Fruit fly (Drosophila melanogaster) whole organism, pupa: ENCODE data around the gene CG7550.

ENCODE experiments used
- CG10348 ChIP-seq: fragments of 200-800 bp; sonication (Bioruptor generic); IDR thresholded peaks from 2 replicates; pipeline ENCODE4 v1.3.6; 2022; ENCODE audit warnings: missing biosample characterization, missing genetic modification characterization
- CG12605 ChIP-seq: fragments of 200-800 bp; sonication (Bioruptor generic); IDR thresholded peaks from 2 replicates; pipeline ENCODE4 v1.3.6; 2022; ENCODE audit warnings: missing biosample characterization, missing genetic modification characterization
- CG13204 ChIP-seq: fragments of 200-800 bp; sonication (Bioruptor generic); optimal IDR thresholded peaks from 2 replicates; lab custom pipeline; 2018; ENCODE audit warnings: missing biosample characterization, mild to moderate bottlenecking, missing genetic modification characterization, moderate library complexity
- CG14655 ChIP-seq: fragments of 200-800 bp; sonication (Bioruptor generic); optimal IDR thresholded peaks from 3 replicates; lab custom pipeline; 2017; ENCODE audit warnings: mild to moderate bottlenecking, missing biosample characterization, missing genetic modification reagents, missing genetic modification characterization
- CG15710 ChIP-seq: fragments of 200-800 bp; sonication (Bioruptor generic); optimal IDR thresholded peaks from 2 replicates; lab custom pipeline; 2018; ENCODE audit warnings: missing biosample characterization, mild to moderate bottlenecking, missing genetic modification characterization, moderate library complexity
- CG17806 ChIP-seq: fragments of 200-800 bp; sonication (Bioruptor generic); optimal IDR thresholded peaks from 2 replicates; lab custom pipeline; 2018; ENCODE audit warnings: missing biosample characterization, mild to moderate bottlenecking, missing genetic modification characterization, moderate library complexity
- CG32121 ChIP-seq: fragments of 200-800 bp; sonication (Bioruptor generic); IDR thresholded peaks from 2 replicates; pipeline ENCODE4 v1.3.6; 2022; ENCODE audit warnings: missing biosample characterization, missing genetic modification characterization
- CG34367 ChIP-seq: fragments of 200-800 bp; sonication (Bioruptor generic); optimal IDR thresholded peaks from 2 replicates; lab custom pipeline; 2018; ENCODE audit warnings: missing biosample characterization, mild to moderate bottlenecking, missing genetic modification characterization
- CG4496 ChIP-seq: fragments of 200-800 bp; sonication (Bioruptor generic); IDR thresholded peaks from 3 replicates; pipeline ENCODE4 v1.3.6; 2022; ENCODE audit warnings: missing biosample characterization, missing genetic modification characterization
- CG8159 ChIP-seq: fragments of 200-800 bp; sonication (Bioruptor generic); optimal IDR thresholded peaks from 3 replicates; lab custom pipeline; 2018; ENCODE audit warnings: missing biosample characterization, mild to moderate bottlenecking, missing genetic modification characterization, moderate library complexity
- CG8301 ChIP-seq: fragments of 200-800 bp; sonication (Bioruptor generic); optimal IDR thresholded peaks from 2 replicates; lab custom pipeline; 2018; ENCODE audit warnings: missing biosample characterization, mild to moderate bottlenecking, missing genetic modification characterization
- CG9948 ChIP-seq: fragments of 200-800 bp; sonication (Bioruptor generic); optimal IDR thresholded peaks from 2 replicates; lab custom pipeline; 2018; ENCODE audit warnings: missing biosample characterization, mild to moderate bottlenecking, missing genetic modification characterization, moderate library complexity
- D1 ChIP-seq: fragments of 200-800 bp; sonication (Bioruptor generic); optimal IDR thresholded peaks from 2 replicates; lab custom pipeline; 2018; ENCODE audit warnings: missing biosample characterization, mild to moderate bottlenecking, missing genetic modification characterization, moderate library complexity
- EcR ChIP-seq: fragments of 200-800 bp; sonication (Bioruptor generic); optimal IDR thresholded peaks from 3 replicates; lab custom pipeline; 2019; ENCODE audit warnings: missing biosample characterization, missing genetic modification characterization, mild to moderate bottlenecking, moderate library complexity, missing genetic modification reagents
- Ets98B ChIP-seq: fragments of 200-800 bp; sonication (Bioruptor generic); IDR thresholded peaks from 2 replicates; pipeline ENCODE4 v1.3.6; 2022; ENCODE audit warnings: missing biosample characterization, missing genetic modification characterization
- Pif1A ChIP-seq: fragments of 200-800 bp; sonication (Bioruptor generic); optimal IDR thresholded peaks from 3 replicates; lab custom pipeline; 2016; ENCODE audit warnings: missing biosample characterization, missing genetic modification characterization
- Pif1B ChIP-seq: fragments of 200-800 bp; sonication (Bioruptor generic); optimal IDR thresholded peaks from 3 replicates; lab custom pipeline; 2016; ENCODE audit warnings: missing biosample characterization, missing genetic modification characterization
- Snoo ChIP-seq: fragments of 200-800 bp; sonication (Bioruptor generic); optimal IDR thresholded peaks from 3 replicates; lab custom pipeline; 2017; ENCODE audit warnings: missing biosample characterization, mild to moderate bottlenecking, missing genetic modification characterization, inconsistent platforms
- fd96Ca ChIP-seq: fragments of 200-800 bp; sonication (Bioruptor generic); IDR thresholded peaks from 3 replicates; pipeline ENCODE4 v1.3.6; 2022; ENCODE audit warnings: missing biosample characterization, missing genetic modification characterization
- gl ChIP-seq: fragments of 200-800 bp; sonication (Bioruptor generic); optimal IDR thresholded peaks from 2 replicates; lab custom pipeline; 2018; ENCODE audit warnings: missing biosample characterization, mild to moderate bottlenecking, missing genetic modification characterization
- rn ChIP-seq: fragments of 200-800 bp; sonication (Bioruptor generic); IDR thresholded peaks from 2 replicates; pipeline ENCODE4 v1.3.6; 2022; ENCODE audit warnings: missing biosample characterization, missing genetic modification characterization

The CG7550 gene

dm6 chr3L:8097101-8097500 is 27.2 kb downstream of the CG7550 start:
- TF ChIP-seq Pif1A (GFP tag; lab: Kevin White, UChicago) (no peak), rn (no peak), CG10348 (no peak), D1 (no peak), CG32121 (no peak), CG4496 (GFP tag; lab: Robert Waterston, UW) (no peak), Snoo (no peak), EcR (GFP tag; lab: Kevin White, UChicago) (no peak)

dm6 chr3L:8096106-8096558 is 28.2 kb downstream of the CG7550 start:
- peak; percentile 83 for TF ChIP-seq CG34367 (tag; lab: Kevin White, UChicago)
- TF ChIP-seq D1, result peak; percentile 81
- peak; percentile 84 for TF ChIP-seq CG12605 (GFP tag; lab: Robert Waterston, UW)
- peak; percentile 92 for TF ChIP-seq fd96Ca (GFP tag; lab: Robert Waterston, UW)
- TF ChIP-seq Ets98B (GFP tag; lab: Robert Waterston, UW), result peak; percentile 94
- TF ChIP-seq CG8301 (tag; lab: Kevin White, UChicago), result peak; percentile 90
- TF ChIP-seq CG32121, result peak; percentile 97
- TF ChIP-seq CG10348, result peak; percentile 91
- TF ChIP-seq CG15710 (tag; lab: Kevin White, UChicago), result peak; percentile 94
- peak; percentile 89 for TF ChIP-seq CG9948 (tag; lab: Kevin White, UChicago)
- peak; percentile 80 for TF ChIP-seq CG17806 (tag; lab: Kevin White, UChicago)
- TF ChIP-seq Pif1A (GFP tag; lab: Kevin White, UChicago), result peak; percentile 87
- peak; percentile 73 for TF ChIP-seq CG13204
- TF ChIP-seq Pif1B (GFP tag; lab: Kevin White, UChicago), result peak; percentile 84
- TF ChIP-seq CG14655 (GFP tag; lab: Kevin White, UChicago), result peak; percentile 93
- TF ChIP-seq rn, result peak; percentile 87
- TF ChIP-seq CG8159, result peak; percentile 94
- peak; percentile 71 for TF ChIP-seq gl (tag; lab: Kevin White, UChicago)
- peak; percentile 92 for TF ChIP-seq Snoo
- peak; percentile 15 for TF ChIP-seq EcR (GFP tag; lab: Kevin White, UChicago)
- peak; percentile 93; the same call in 2 of the 3 replicates for TF ChIP-seq CG4496 (GFP tag; lab: Robert Waterston, UW)

- TF ChIP-seq CG8159, result no peak
- TF ChIP-seq fd96Ca (GFP tag; lab: Robert Waterston, UW), result no peak
- 0 out of 3 replicates have a peak, but pooled peaks have one; percentile 19 for TF ChIP-seq CG4496 (GFP tag; lab: Robert Waterston, UW)
- no peak for TF ChIP-seq CG10348
- TF ChIP-seq D1, result no peak
- no peak for TF ChIP-seq rn
- peak; percentile 5 for TF ChIP-seq CG8301 (tag; lab: Kevin White, UChicago)
- TF ChIP-seq Ets98B (GFP tag; lab: Robert Waterston, UW), result no peak
- TF ChIP-seq CG34367 (tag; lab: Kevin White, UChicago), result no peak
- TF ChIP-seq CG32121, result no peak
- no peak for TF ChIP-seq CG9948 (tag; lab: Kevin White, UChicago)
- no peak for TF ChIP-seq CG15710 (tag; lab: Kevin White, UChicago)
- TF ChIP-seq CG17806 (tag; lab: Kevin White, UChicago), result no peak
- TF ChIP-seq Snoo, result no peak
- TF ChIP-seq CG13204, result no peak
- no peak for TF ChIP-seq gl (tag; lab: Kevin White, UChicago)
- no peak for TF ChIP-seq CG12605 (GFP tag; lab: Robert Waterston, UW)
These were observed 29.6 kb downstream of the CG7550 start for dm6 chr3L:8094652-8095129.

dm6 chr3L:8093553-8093952 is 30.8 kb downstream of the CG7550 start:
- TF ChIP-seq CG10348, result no peak
- no peak for TF ChIP-seq rn
- no peak for TF ChIP-seq CG13204
- TF ChIP-seq D1, result no peak
- TF ChIP-seq CG12605 (GFP tag; lab: Robert Waterston, UW), result no peak
- no peak for TF ChIP-seq CG17806 (tag; lab: Kevin White, UChicago)
- no peak for TF ChIP-seq CG4496 (GFP tag; lab: Robert Waterston, UW)
- no peak for TF ChIP-seq CG34367 (tag; lab: Kevin White, UChicago)
- TF ChIP-seq Pif1A (GFP tag; lab: Kevin White, UChicago), result no peak
- no peak for TF ChIP-seq CG8301 (tag; lab: Kevin White, UChicago)
- TF ChIP-seq fd96Ca (GFP tag; lab: Robert Waterston, UW), result no peak
- TF ChIP-seq gl (tag; lab: Kevin White, UChicago), result no peak
- no peak for TF ChIP-seq Pif1B (GFP tag; lab: Kevin White, UChicago)
- no peak for TF ChIP-seq CG8159

- no peak for TF ChIP-seq CG10348
- TF ChIP-seq CG17806 (tag; lab: Kevin White, UChicago), result no peak
- no peak for TF ChIP-seq Snoo
- no peak for TF ChIP-seq CG8159
- peak; percentile 30 for TF ChIP-seq Pif1B (GFP tag; lab: Kevin White, UChicago)
- no peak for TF ChIP-seq CG15710 (tag; lab: Kevin White, UChicago)
- TF ChIP-seq fd96Ca (GFP tag; lab: Robert Waterston, UW), result no peak
- peak; percentile 25; the same call in 1 of the 2 replicates for TF ChIP-seq CG12605 (GFP tag; lab: Robert Waterston, UW)
- no peak for TF ChIP-seq gl (tag; lab: Kevin White, UChicago)
- TF ChIP-seq rn, result no peak
- TF ChIP-seq CG13204, result no peak
- no peak for TF ChIP-seq D1
- TF ChIP-seq CG34367 (tag; lab: Kevin White, UChicago), result no peak
- TF ChIP-seq CG8301 (tag; lab: Kevin White, UChicago), result peak; percentile 11
- no peak for TF ChIP-seq EcR (GFP tag; lab: Kevin White, UChicago)
- TF ChIP-seq CG4496 (GFP tag; lab: Robert Waterston, UW), result peak; percentile 61
- no peak for TF ChIP-seq CG9948 (tag; lab: Kevin White, UChicago)
- TF ChIP-seq CG14655 (GFP tag; lab: Kevin White, UChicago), result no peak
- TF ChIP-seq Ets98B (GFP tag; lab: Robert Waterston, UW), result peak; percentile 67
- TF ChIP-seq CG32121, result 0 out of 2 replicates have a peak, but pooled peaks have one; percentile 12
- TF ChIP-seq, all 21 proteins: peak for 6
These were observed 32.7 kb downstream of the CG7550 start, which contains the start of gene CG7565 for dm6 chr3L:8091650-8092068. Gene CG7565, minus strand, starts transcription at chr3L:8091786.
